Worm (Caenorhabditis elegans) whole organism, young adult: Measurements from ENCODE around the gene egas-4.
A peak's percentile ranks its signal among the peaks of the same experiment; 100 is the strongest.

ENCODE experiments used
- B0035.1 ChIP-seq: sonication (generic microtip); optimal IDR thresholded peaks from 2 replicates; lab custom pipeline; 2016; ENCODE audit warnings: missing genetic modification characterization, mild to moderate bottlenecking, missing compliant biosample characterization, missing genotype, missing genetic modification reagents
- F22D6.2 ChIP-seq: sonication (generic microtip); optimal IDR thresholded peaks from 2 replicates; lab custom pipeline; 2016; ENCODE audit warnings: mild to moderate bottlenecking, missing genetic modification characterization, missing compliant biosample characterization
- F39B2.1 ChIP-seq: fragments of 200-800 bp; sonication (Bioruptor generic); IDR thresholded peaks from 2 replicates; pipeline ENCODE4 v1.3.6; 2022; ENCODE audit warnings: missing genetic modification reagents, missing genetic modification characterization, missing compliant biosample characterization
- F49E8.2 ChIP-seq: sonication (generic microtip); optimal IDR thresholded peaks from 3 replicates; lab custom pipeline; 2017; ENCODE audit warnings: missing genetic modification characterization, mild to moderate bottlenecking, missing compliant biosample characterization, antibody characterized with exemption, moderate library complexity; ENCODE audit not compliant: insufficient read depth
- F57C9.4 ChIP-seq: sonication (generic microtip); optimal IDR thresholded peaks from 2 replicates; lab custom pipeline; 2017; ENCODE audit warnings: mild to moderate bottlenecking, missing genetic modification characterization, missing compliant biosample characterization
- K12H6.12 ChIP-seq: fragments of 200-800 bp; sonication (Bioruptor generic); optimal IDR thresholded peaks from 2 replicates; lab custom pipeline; 2018; ENCODE audit warnings: mild to moderate bottlenecking, missing genetic modification characterization, missing compliant biosample characterization
- T26A5.8 ChIP-seq: sonication (generic microtip); optimal IDR thresholded peaks from 2 replicates; lab custom pipeline; 2016; ENCODE audit warnings: missing genetic modification characterization, missing compliant biosample characterization
- Y53G8AR.9 ChIP-seq: fragments of 200-800 bp; sonication (Bioruptor generic); conservative IDR thresholded peaks from 2 replicates; pipeline ENCODE4 v1.3.6; 2022; ENCODE audit warnings: missing genetic modification reagents, missing genetic modification characterization, missing compliant biosample characterization
- Y56A3A.18 ChIP-seq: fragments of 200-800 bp; sonication (Bioruptor generic); IDR thresholded peaks from 2 replicates; pipeline ENCODE4 v1.3.6; 2022; ENCODE audit warnings: missing genetic modification reagents, missing genetic modification characterization, missing compliant biosample characterization
- Y95B8A.8 ChIP-seq: fragments of 200-800 bp; sonication (Bioruptor generic); IDR thresholded peaks from 2 replicates; pipeline ENCODE4 v1.3.6; 2022; ENCODE audit warnings: missing genetic modification reagents, missing genetic modification characterization, missing compliant biosample characterization
- ZK185.1 ChIP-seq: sonication (generic microtip); optimal IDR thresholded peaks from 2 replicates; lab custom pipeline; 2016; ENCODE audit warnings: mild to moderate bottlenecking, missing genetic modification characterization, missing compliant biosample characterization; ENCODE audit not compliant: poor library complexity, severe bottlenecking
- akir-1 ChIP-seq: fragments of 200-800 bp; sonication (Bioruptor generic); optimal IDR thresholded peaks from 2 replicates; lab custom pipeline; 2018; ENCODE audit warnings: mild to moderate bottlenecking, missing genetic modification characterization, moderate library complexity, missing compliant biosample characterization
- aptf-2 ChIP-seq: fragments of 200-800 bp; sonication (Bioruptor generic); conservative IDR thresholded peaks from 2 replicates; pipeline ENCODE4 v1.3.6; 2022; ENCODE audit warnings: missing genetic modification reagents, missing genetic modification characterization, missing compliant biosample characterization
- athp-1 ChIP-seq: sonication (generic microtip); optimal IDR thresholded peaks from 2 replicates; lab custom pipeline; 2017; ENCODE audit warnings: mild to moderate bottlenecking, missing genetic modification characterization, missing compliant biosample characterization
- attf-5 ChIP-seq: fragments of 200-800 bp; sonication (Bioruptor generic); optimal IDR thresholded peaks from 2 replicates; lab custom pipeline; 2018; ENCODE audit warnings: mild to moderate bottlenecking, missing genetic modification characterization, missing compliant biosample characterization
- bed-1 ChIP-seq: fragments of 200-800 bp; sonication (Bioruptor generic); IDR thresholded peaks from 2 replicates; pipeline ENCODE4 v1.3.6; 2022; ENCODE audit warnings: missing genetic modification reagents, missing genetic modification characterization, missing compliant biosample characterization
- cebp-1 ChIP-seq, 2 experiments: fragments of 200-800 bp in 1 of 2; sonication (Bioruptor generic) in 1 of 2; sonication (generic microtip) in 1 of 2; IDR thresholded peaks in 1 of 2; optimal IDR thresholded peaks in 1 of 2; 2 replicates each; pipeline versions ENCODE4 v1.3.6 to Lab custom; 2017 to 2022; ENCODE audit warnings: missing compliant biosample characterization in 2 of 2, missing genetic modification characterization in 2 of 2, mild to moderate bottlenecking in 1 of 2, missing genetic modification reagents in 1 of 2, moderate library complexity in 1 of 2
- ceh-58 ChIP-seq: fragments of 200-800 bp; sonication (Bioruptor generic); IDR thresholded peaks from 2 replicates; pipeline ENCODE4 v1.3.6; 2022; ENCODE audit warnings: missing genetic modification characterization, missing compliant biosample characterization
- ceh-79 ChIP-seq: sonication (generic microtip); optimal IDR thresholded peaks from 2 replicates; lab custom pipeline; 2017; ENCODE audit warnings: mild to moderate bottlenecking, missing genetic modification characterization, missing compliant biosample characterization
- ceh-91 ChIP-seq: fragments of 200-800 bp; sonication (Bioruptor generic); IDR thresholded peaks from 2 replicates; pipeline ENCODE4 v1.3.6; 2022; ENCODE audit warnings: missing genetic modification reagents, missing genetic modification characterization, missing compliant biosample characterization
- chd-7 ChIP-seq: sonication (generic microtip); optimal IDR thresholded peaks from 2 replicates; lab custom pipeline; 2016; ENCODE audit warnings: mild to moderate bottlenecking, missing genetic modification characterization, moderate library complexity, missing compliant biosample characterization
- egl-44 ChIP-seq: fragments of 200-800 bp; sonication (Bioruptor generic); IDR thresholded peaks from 2 replicates; pipeline ENCODE4 v1.3.6; 2022; ENCODE audit warnings: missing genetic modification reagents, missing genetic modification characterization, missing compliant biosample characterization
- ekl-4 ChIP-seq: fragments of 200-800 bp; sonication (Bioruptor generic); IDR thresholded peaks from 2 replicates; pipeline ENCODE4 v1.3.6; 2022; ENCODE audit warnings: missing genetic modification reagents, missing genetic modification characterization, missing compliant biosample characterization
- fkh-3 ChIP-seq: sonication (generic microtip); optimal IDR thresholded peaks from 2 replicates; lab custom pipeline; 2016; ENCODE audit warnings: mild to moderate bottlenecking, missing genetic modification characterization, missing compliant biosample characterization
- gei-17 ChIP-seq: fragments of 200-800 bp; sonication (Bioruptor generic); optimal IDR thresholded peaks from 2 replicates; lab custom pipeline; 2018; ENCODE audit warnings: mild to moderate bottlenecking, missing genetic modification characterization, missing compliant biosample characterization
- hlh-26 ChIP-seq: fragments of 200-800 bp; sonication (Bioruptor generic); conservative IDR thresholded peaks from 2 replicates; pipeline ENCODE4 v1.3.6; 2022; ENCODE audit warnings: missing genetic modification reagents, missing genetic modification characterization, missing compliant biosample characterization
- hmg-1.2 ChIP-seq: fragments of 200-800 bp; sonication (Bioruptor generic); IDR thresholded peaks from 2 replicates; pipeline ENCODE4 v1.3.6; 2022; ENCODE audit warnings: missing genetic modification reagents, missing genetic modification characterization, missing compliant biosample characterization
- hmg-20 ChIP-seq: fragments of 200-800 bp; sonication (Bioruptor generic); IDR thresholded peaks from 2 replicates; pipeline ENCODE4 v1.3.6; 2022; ENCODE audit warnings: missing genetic modification reagents, missing genetic modification characterization, missing compliant biosample characterization
- hsf-1 ChIP-seq: fragments of 200-800 bp; sonication (Bioruptor generic); IDR thresholded peaks from 2 replicates; pipeline ENCODE4 v1.3.6; 2022; ENCODE audit warnings: missing genetic modification reagents, missing genetic modification characterization, missing compliant biosample characterization
- lin-26 ChIP-seq: fragments of 200-800 bp; sonication (Bioruptor generic); IDR thresholded peaks from 2 replicates; pipeline ENCODE4 v1.3.6; 2022; ENCODE audit warnings: missing genetic modification reagents, missing genetic modification characterization, missing compliant biosample characterization
- lsl-1 ChIP-seq: fragments of 200-800 bp; sonication (Bioruptor generic); optimal IDR thresholded peaks from 2 replicates; lab custom pipeline; 2018; ENCODE audit warnings: mild to moderate bottlenecking, missing genetic modification characterization, moderate library complexity, missing compliant biosample characterization
- madf-3 ChIP-seq: fragments of 200-800 bp; sonication (Bioruptor generic); IDR thresholded peaks from 2 replicates; pipeline ENCODE4 v1.3.6; 2022; ENCODE audit warnings: missing genetic modification reagents, missing genetic modification characterization, missing compliant biosample characterization
- madf-8 ChIP-seq: fragments of 200-800 bp; sonication (Bioruptor generic); conservative IDR thresholded peaks from 2 replicates; pipeline ENCODE4 v1.3.6; 2022; ENCODE audit warnings: missing genetic modification reagents, missing genetic modification characterization, missing compliant biosample characterization
- mxl-1 ChIP-seq: sonication (generic microtip); optimal IDR thresholded peaks from 2 replicates; lab custom pipeline; 2016; ENCODE audit warnings: missing genetic modification characterization, missing compliant biosample characterization
- nfya-2 ChIP-seq: fragments of 200-800 bp; sonication (Bioruptor generic); IDR thresholded peaks from 2 replicates; pipeline ENCODE4 v1.3.6; 2022; ENCODE audit warnings: missing genetic modification reagents, missing genetic modification characterization, missing compliant biosample characterization
- pbrm-1 ChIP-seq: fragments of 200-800 bp; sonication (Bioruptor generic); IDR thresholded peaks from 2 replicates; pipeline ENCODE4 v1.3.6; 2022; ENCODE audit warnings: missing genetic modification reagents, missing genetic modification characterization, missing compliant biosample characterization
- rpc-1 ChIP-seq, 2 experiments: fragments of 150-350 bp in 1 of 2; sonication (generic microtip) in 1 of 2; optimal IDR thresholded peaks; 2 replicates each; lab custom pipeline; 2014 to 2018; ENCODE audit warnings: missing biosample characterization in 1 of 2, missing genetic modification characterization in 1 of 2, missing genetic modification reagents in 1 of 2, missing genotype in 1 of 2
- snpc-1.1 ChIP-seq: sonication (generic microtip); optimal IDR thresholded peaks from 2 replicates; lab custom pipeline; 2017; ENCODE audit warnings: missing genetic modification characterization, mild to moderate bottlenecking, missing compliant biosample characterization, antibody characterized with exemption, moderate library complexity, missing genotype, missing genetic modification reagents; ENCODE audit not compliant: insufficient read depth
- snpc-3.4 ChIP-seq: sonication (generic microtip); optimal IDR thresholded peaks from 2 replicates; lab custom pipeline; 2017; ENCODE audit warnings: missing genetic modification characterization, mild to moderate bottlenecking, missing compliant biosample characterization, antibody characterized with exemption, moderate library complexity, missing genotype, missing genetic modification reagents
- tlf-1 ChIP-seq: fragments of 200-800 bp; sonication (Bioruptor generic); optimal IDR thresholded peaks from 2 replicates; lab custom pipeline; 2018; ENCODE audit warnings: mild to moderate bottlenecking, missing genetic modification characterization, missing compliant biosample characterization
- unc-62 ChIP-seq: fragments of 150-350 bp; optimal IDR thresholded peaks from 2 replicates; lab custom pipeline; 2014; ENCODE audit warnings: missing biosample characterization, missing genetic modification reagents, missing genetic modification characterization
- ztf-18 ChIP-seq: sonication (generic microtip); optimal IDR thresholded peaks from 2 replicates; lab custom pipeline; 2016; ENCODE audit warnings: missing genotype, mild to moderate bottlenecking, missing genetic modification characterization, missing compliant biosample characterization
- ztf-26 ChIP-seq: sonication (generic microtip); optimal IDR thresholded peaks from 2 replicates; lab custom pipeline; 2017; ENCODE audit warnings: missing genetic modification characterization, missing compliant biosample characterization
- ztf-28 ChIP-seq: fragments of 200-800 bp; sonication (Bioruptor generic); IDR thresholded peaks from 2 replicates; pipeline ENCODE4 v1.3.6; 2022; ENCODE audit warnings: missing genetic modification reagents, missing genetic modification characterization, missing compliant biosample characterization
- ztf-6 ChIP-seq: fragments of 200-800 bp; sonication (Bioruptor generic); IDR thresholded peaks from 2 replicates; pipeline ENCODE4 v1.3.6; 2022; ENCODE audit warnings: missing genetic modification reagents, missing genetic modification characterization, missing compliant biosample characterization

egas-4 gene

ce11 chrIV:7486201-7486947 lies 11.3 kb downstream of the egas-4 start, which contains the start of the genes his-61 and his-62 (continued):
- TF ChIP-seq egl-44 (0 out of 2 replicates have a peak, but pooled peaks have one; percentile 58), hmg-20 (GFP tag; lab: Robert Waterston, UW) (no peak), ztf-18 (peak; percentile 29), F22D6.2 (tag; lab: Kevin White, UChicago) (no peak), Y56A3A.18 (GFP tag; lab: Robert Waterston, UW) (no peak), lsl-1 (GFP tag; lab: Kevin White, UChicago) (peak; percentile 43), hsf-1 (peak; percentile 15; the same call in 1 of the 2 replicates), snpc-1.1 (tag; lab: Kevin White, UChicago) (no peak), ceh-58 (GFP tag; lab: Robert Waterston, UW) (no peak), nfya-2 (no peak), hlh-26 (GFP tag; lab: Robert Waterston, UW) (no peak), hmg-1.2 (GFP tag; lab: Robert Waterston, UW) (peak; percentile 80), ekl-4 (GFP tag; lab: Robert Waterston, UW) (peak; percentile 39), chd-7 (no peak), K12H6.12 (tag; lab: Kevin White, UChicago) (no peak), F57C9.4 (tag; lab: Kevin White, UChicago) (no peak), Y53G8AR.9 (GFP tag; lab: Robert Waterston, UW) (peak; percentile 56), gei-17 (GFP tag; lab: Kevin White, UChicago) (no peak), rpc-1 (optimal IDR thresholded peaks at IDR 0.05; lab: Kevin White, UChicago) (no peak), rpc-1 (tag; optimal IDR thresholded peaks at IDR 0.05; lab: Kevin White, UChicago) (no peak), akir-1 (GFP tag; lab: Kevin White, UChicago) (no peak), athp-1 (tag; lab: Kevin White, UChicago) (no peak), madf-3 (GFP tag; lab: Robert Waterston, UW) (no peak; the same call in none of the 2 replicates), ceh-79 (tag; lab: Kevin White, UChicago) (no peak), ztf-6 (GFP tag; lab: Robert Waterston, UW) (no peak), pbrm-1 (GFP tag; lab: Robert Waterston, UW) (peak; percentile 63; the same call in 1 of the 2 replicates), mxl-1 (tag; lab: Kevin White, UChicago) (no peak), tlf-1 (peak; percentile 23), F49E8.2 (tag; lab: Kevin White, UChicago) (peak; percentile 89), ceh-91 (GFP tag; lab: Robert Waterston, UW) (peak; percentile 22), fkh-3 (no peak), attf-5 (GFP tag; lab: Kevin White, UChicago) (no peak), cebp-1 (GFP tag; IDR thresholded peaks at IDR 0.05; lab: Robert Waterston, UW) (no peak), cebp-1 (tag; optimal IDR thresholded peaks at IDR 0.05; lab: Kevin White, UChicago) (peak; percentile 6), lin-26 (GFP tag; lab: Robert Waterston, UW) (peak; percentile 92), Y95B8A.8 (0 out of 2 replicates have a peak, but pooled peaks have one; percentile 70), unc-62 (no peak), bed-1 (GFP tag; lab: Robert Waterston, UW) (no peak), T26A5.8 (tag; lab: Kevin White, UChicago) (no peak), snpc-3.4 (tag; lab: Kevin White, UChicago) (no peak), aptf-2 (GFP tag; lab: Robert Waterston, UW) (peak; percentile 87), ztf-26 (tag; lab: Kevin White, UChicago) (no peak), ZK185.1 (peak; percentile 39), madf-8 (GFP tag; lab: Robert Waterston, UW) (0 out of 2 replicates have a peak, but pooled peaks have one; percentile 26), B0035.1 (no peak), F39B2.1 (GFP tag; lab: Robert Waterston, UW) (peak; percentile 98), ztf-28 (GFP tag; lab: Robert Waterston, UW) (peak; percentile 76; the same call in 1 of the 2 replicates)
